Fruit fly (Drosophila melanogaster) S2 (cell line): ENCODE results near the gene Hyls1.

Source experiments
- CG8478 ChIP-seq: fragments of >200 bp; optimal IDR thresholded peaks from 2 replicates; lab custom pipeline; 2018
- CTCF ChIP-seq, 2 experiments: fragments of >200 bp; optimal IDR thresholded peaks; 2 replicates each; lab custom pipeline; 2018

- no peak for TF ChIP-seq CG8478 (lab: Kevin White, UChicago)
- no peak for TF ChIP-seq CTCF (optimal IDR thresholded peaks at IDR 0.05; lab: Kevin White, UChicago)
These were observed 32.7 kb downstream of the Hyls1 start for dm6 chr2L:16319743-16320142.
